Worm (Caenorhabditis elegans) whole organism, mixed stage, embryonic: ENCODE results near the gene pqbp-1.1.

Experiments used
- M03D4.4 ChIP-seq: sonication (generic microtip); optimal IDR thresholded peaks from 2 replicates; lab custom pipeline; 2017; ENCODE audit warnings: mild to moderate bottlenecking, missing genetic modification characterization, missing compliant biosample characterization
- blmp-1 ChIP-seq: fragments of 150-350 bp; optimal IDR thresholded peaks from 2 replicates; lab custom pipeline; 2014; ENCODE audit warnings: missing biosample characterization, missing genetic modification characterization
- ceh-39 ChIP-seq: fragments of 150-350 bp; optimal IDR thresholded peaks from 2 replicates; lab custom pipeline; 2014; ENCODE audit warnings: missing biosample characterization, missing genetic modification characterization
- ceh-83 ChIP-seq: fragments of 200-800 bp; sonication (Bioruptor generic); optimal IDR thresholded peaks from 2 replicates; lab custom pipeline; 2018; ENCODE audit warnings: mild to moderate bottlenecking, missing genetic modification characterization, missing compliant biosample characterization
- ces-1 ChIP-seq: fragments of 150-350 bp; optimal IDR thresholded peaks from 2 replicates; lab custom pipeline; 2014; ENCODE audit warnings: missing biosample characterization, missing genetic modification reagents, missing genetic modification characterization
- cnd-1 ChIP-seq: fragments of 200-800 bp; sonication (Bioruptor generic); optimal IDR thresholded peaks from 2 replicates; lab custom pipeline; 2018; ENCODE audit warnings: mild to moderate bottlenecking, missing genetic modification characterization, missing compliant biosample characterization
- drap-1 ChIP-seq: fragments of 200-800 bp; sonication (Bioruptor generic); optimal IDR thresholded peaks from 3 replicates; lab custom pipeline; 2018; ENCODE audit warnings: mild to moderate bottlenecking, missing genetic modification characterization, missing compliant biosample characterization
- elt-1 ChIP-seq: sonication (generic microtip); optimal IDR thresholded peaks from 2 replicates; lab custom pipeline; 2017; ENCODE audit warnings: missing genetic modification characterization, mild to moderate bottlenecking, missing compliant biosample characterization, antibody characterized with exemption, moderate library complexity, borderline replicate concordance; ENCODE audit not compliant: insufficient read depth
- elt-3 ChIP-seq: fragments of 150-350 bp; optimal IDR thresholded peaks from 2 replicates; lab custom pipeline; 2014; ENCODE audit warnings: missing biosample characterization, missing genetic modification characterization
- flh-1 ChIP-seq: fragments of 200-800 bp; sonication (Bioruptor generic); optimal IDR thresholded peaks from 2 replicates; lab custom pipeline; 2018; ENCODE audit warnings: mild to moderate bottlenecking, missing genetic modification characterization, moderate library complexity, missing compliant biosample characterization
- ham-2 ChIP-seq: fragments of 200-800 bp; sonication (Bioruptor generic); optimal IDR thresholded peaks from 2 replicates; lab custom pipeline; 2018; ENCODE audit warnings: mild to moderate bottlenecking, missing genetic modification characterization, missing compliant biosample characterization
- hlh-1 ChIP-seq: fragments of 150-350 bp; optimal IDR thresholded peaks from 2 replicates; lab custom pipeline; 2014; ENCODE audit warnings: missing biosample characterization, missing genetic modification reagents, missing genetic modification characterization
- lin-13 ChIP-seq: fragments of 150-350 bp; optimal IDR thresholded peaks from 2 replicates; lab custom pipeline; 2014; ENCODE audit warnings: missing biosample characterization, missing genetic modification characterization
- lin-32 ChIP-seq: fragments of 200-800 bp; sonication (Bioruptor generic); optimal IDR thresholded peaks from 2 replicates; lab custom pipeline; 2018; ENCODE audit warnings: mild to moderate bottlenecking, missing genetic modification characterization, missing compliant biosample characterization
- lsy-2 ChIP-seq: fragments of 150-350 bp; optimal IDR thresholded peaks from 2 replicates; lab custom pipeline; 2014; ENCODE audit warnings: missing biosample characterization, missing genetic modification characterization
- mab-5 ChIP-seq: fragments of 150-350 bp; optimal IDR thresholded peaks from 2 replicates; lab custom pipeline; 2014; ENCODE audit warnings: missing biosample characterization, missing genetic modification characterization
- mep-1 ChIP-seq: fragments of 150-350 bp; optimal IDR thresholded peaks from 2 replicates; lab custom pipeline; 2017; ENCODE audit warnings: missing biosample characterization, missing genetic modification reagents, missing genetic modification characterization, inconsistent platforms
- mls-2 ChIP-seq: sonication (generic microtip); optimal IDR thresholded peaks from 2 replicates; lab custom pipeline; 2016; ENCODE audit warnings: mild to moderate bottlenecking, missing genetic modification characterization, moderate library complexity, missing compliant biosample characterization
- nhr-12 ChIP-seq: fragments of 150-350 bp; optimal IDR thresholded peaks from 2 replicates; lab custom pipeline; 2014; ENCODE audit warnings: missing biosample characterization, missing genetic modification characterization
- nhr-2 ChIP-seq: fragments of 150-350 bp; optimal IDR thresholded peaks from 2 replicates; lab custom pipeline; 2014; ENCODE audit warnings: missing biosample characterization, missing genetic modification characterization
- nhr-237 ChIP-seq: fragments of 150-350 bp; optimal IDR thresholded peaks from 2 replicates; lab custom pipeline; 2014; ENCODE audit warnings: missing biosample characterization, missing genetic modification characterization
- nhr-28 ChIP-seq: fragments of 150-350 bp; optimal IDR thresholded peaks from 2 replicates; lab custom pipeline; 2014; ENCODE audit warnings: missing biosample characterization, missing genetic modification characterization
- nhr-76 ChIP-seq: sonication (generic microtip); optimal IDR thresholded peaks from 2 replicates; lab custom pipeline; 2017; ENCODE audit warnings: missing biosample characterization, missing genetic modification characterization
- pha-4 ChIP-seq: fragments of 150-350 bp; optimal IDR thresholded peaks from 2 replicates; lab custom pipeline; 2018; ENCODE audit warnings: missing biosample characterization, missing genetic modification reagents, missing genetic modification characterization
- sem-2 ChIP-seq: fragments of 200-800 bp; sonication (Bioruptor generic); optimal IDR thresholded peaks from 2 replicates; lab custom pipeline; 2018; ENCODE audit warnings: mild to moderate bottlenecking, missing genetic modification characterization, missing compliant biosample characterization
- snpc-4 ChIP-seq: fragments of 150-350 bp; optimal IDR thresholded peaks from 2 replicates; lab custom pipeline; 2014; ENCODE audit warnings: missing biosample characterization, missing genetic modification characterization
- sptf-1 ChIP-seq: sonication (generic microtip); optimal IDR thresholded peaks from 2 replicates; lab custom pipeline; 2017; ENCODE audit warnings: mild to moderate bottlenecking, missing genetic modification characterization, moderate library complexity, missing compliant biosample characterization
- tbx-8 ChIP-seq: fragments of 200-800 bp; sonication (Bioruptor generic); optimal IDR thresholded peaks from 2 replicates; lab custom pipeline; 2018; ENCODE audit warnings: mild to moderate bottlenecking, missing genetic modification characterization, moderate library complexity, missing compliant biosample characterization
- unc-120 ChIP-seq: sonication (generic microtip); optimal IDR thresholded peaks from 2 replicates; lab custom pipeline; 2017; ENCODE audit warnings: missing genetic modification characterization, missing compliant biosample characterization; ENCODE audit not compliant: poor library complexity, severe bottlenecking
- unc-39 ChIP-seq: fragments of 150-350 bp; optimal IDR thresholded peaks from 2 replicates; lab custom pipeline; 2014; ENCODE audit warnings: missing biosample characterization, missing genetic modification characterization
- unc-62 ChIP-seq: fragments of 150-350 bp; optimal IDR thresholded peaks from 2 replicates; lab custom pipeline; 2014; ENCODE audit warnings: missing biosample characterization, missing genetic modification reagents, missing genetic modification characterization
- zip-8 ChIP-seq: fragments of 150-350 bp; optimal IDR thresholded peaks from 2 replicates; lab custom pipeline; 2014; ENCODE audit warnings: missing biosample characterization, missing genetic modification characterization
- ztf-11 ChIP-seq: fragments of 150-350 bp; optimal IDR thresholded peaks from 2 replicates; lab custom pipeline; 2014; ENCODE audit warnings: missing biosample characterization, missing genetic modification characterization

The pqbp-1.1 gene

DNA sequence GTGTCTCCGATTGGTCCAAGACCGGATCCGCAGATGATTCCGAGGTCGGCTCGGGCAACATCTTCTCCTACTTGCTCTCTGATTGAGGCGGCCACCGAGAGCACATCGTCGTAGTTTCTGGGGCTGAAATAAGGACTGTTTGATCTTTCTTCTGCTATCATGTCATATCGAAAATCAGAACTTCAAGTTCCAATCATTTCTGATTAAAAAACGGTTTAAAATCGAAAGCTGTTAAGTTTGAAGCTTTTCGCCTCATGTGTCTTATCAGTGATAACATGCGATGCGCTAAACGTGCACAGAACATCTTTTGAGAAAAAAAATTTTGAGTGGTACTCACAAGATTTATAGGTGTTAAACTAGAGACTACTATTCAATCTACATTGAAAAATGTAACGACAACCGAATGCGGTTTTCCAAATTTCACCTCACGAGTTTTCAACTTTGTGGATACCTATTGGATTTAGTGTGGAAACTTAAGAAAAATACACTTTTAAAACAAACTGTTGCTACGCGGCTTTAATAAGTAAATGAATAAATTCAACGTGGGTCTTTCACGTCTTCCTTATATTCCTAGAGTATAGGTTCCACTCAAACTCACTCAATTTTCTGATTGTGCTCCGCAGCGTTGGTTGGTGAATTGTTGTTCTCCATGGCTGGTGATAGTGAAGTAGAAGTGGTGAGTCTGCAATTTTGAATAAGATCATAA is 32.7 kb upstream of the pqbp-1.1 start:
- TF ChIP-seq unc-39 (no peak), elt-1 (no peak), sptf-1 (tag; lab: Kevin White, UChicago) (no peak), ceh-83 (GFP tag; lab: Kevin White, UChicago) (no peak), nhr-2 (no peak), mep-1 (tag; lab: Kevin White, UChicago) (no peak), nhr-237 (tag; lab: Kevin White, UChicago) (no peak), mab-5 (no peak), pha-4 (tag; lab: Kevin White, UChicago) (no peak), nhr-28 (tag; lab: Kevin White, UChicago) (no peak), sem-2 (GFP tag; lab: Kevin White, UChicago) (no peak), blmp-1 (tag; lab: Kevin White, UChicago) (no peak), nhr-12 (tag; lab: Kevin White, UChicago) (no peak), elt-3 (no peak), drap-1 (GFP tag; lab: Kevin White, UChicago) (no peak), flh-1 (GFP tag; lab: Kevin White, UChicago) (no peak), ceh-39 (tag; lab: Kevin White, UChicago) (no peak), tbx-8 (GFP tag; lab: Kevin White, UChicago) (no peak)
- TF ChIP-seq, all 35 proteins: peak for 0

- TF ChIP-seq nhr-76 (tag; lab: Kevin White, UChicago) (no peak), snpc-4 (no peak)
These were observed 31.8 kb upstream of the pqbp-1.1 start for ce11 chrIV:293163-293755.

DNA sequence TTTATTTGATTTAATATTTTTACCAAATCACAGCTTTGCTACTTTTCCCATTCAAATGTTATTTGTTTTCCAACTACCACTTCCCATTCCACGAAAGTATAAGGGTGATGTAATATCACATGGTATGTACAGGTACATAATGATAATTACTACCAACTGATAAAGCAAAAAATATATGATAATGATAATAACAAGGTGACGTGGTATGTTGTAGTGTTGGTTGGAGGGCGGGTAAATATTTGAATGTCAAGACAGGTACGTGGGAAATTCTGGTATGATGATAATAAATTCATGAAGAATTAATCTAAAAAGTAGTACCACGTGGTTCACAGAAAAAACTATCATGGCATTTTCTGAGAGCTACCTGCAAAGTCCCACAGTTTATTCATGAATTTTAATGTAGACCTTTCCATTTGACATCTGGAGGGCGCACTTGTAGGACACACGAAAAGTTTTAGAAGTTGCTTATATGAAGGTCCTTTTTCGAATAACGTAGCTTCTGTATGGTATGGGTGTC is 30.4 kb upstream of the pqbp-1.1 start:
- TF ChIP-seq ces-1 (GFP tag; lab: Kevin White, UChicago) = no peak
- TF ChIP-seq nhr-2 = no peak
- TF ChIP-seq unc-39 = no peak
- no peak for TF ChIP-seq ham-2
- TF ChIP-seq unc-120 (tag; lab: Kevin White, UChicago) = no peak
- no peak for TF ChIP-seq lsy-2 (tag; lab: Kevin White, UChicago)
- no peak for TF ChIP-seq M03D4.4 (tag; lab: Kevin White, UChicago)
- TF ChIP-seq lin-13 (tag; lab: Kevin White, UChicago) = no peak
- no peak for TF ChIP-seq mab-5
- TF ChIP-seq unc-62 = no peak
- TF ChIP-seq nhr-28 (tag; lab: Kevin White, UChicago) = no peak
- TF ChIP-seq nhr-12 (tag; lab: Kevin White, UChicago) = no peak
- no peak for TF ChIP-seq ceh-83 (GFP tag; lab: Kevin White, UChicago)
- TF ChIP-seq elt-3 = no peak
- no peak for TF ChIP-seq lin-32 (GFP tag; lab: Kevin White, UChicago)
- TF ChIP-seq ztf-11 (tag; lab: Kevin White, UChicago) = no peak
- TF ChIP-seq cnd-1 (tag; lab: Kevin White, UChicago) = no peak

ce11 chrIV:291356-291755 is 29.9 kb upstream of the pqbp-1.1 start, which contains the start of gene T21D12.7:
TSS of gene T21D12.7 (minus strand) at chrIV:291456.
- TF ChIP-seq ham-2 (no peak), lin-13 (tag; lab: Kevin White, UChicago) (no peak), cnd-1 (tag; lab: Kevin White, UChicago) (no peak), drap-1 (GFP tag; lab: Kevin White, UChicago) (no peak), mab-5 (no peak), unc-39 (no peak)

- TF ChIP-seq ceh-83 (GFP tag; lab: Kevin White, UChicago) = no peak
- no peak for TF ChIP-seq zip-8
- TF ChIP-seq tbx-8 (GFP tag; lab: Kevin White, UChicago) = no peak
- TF ChIP-seq M03D4.4 (tag; lab: Kevin White, UChicago) = no peak
- no peak for TF ChIP-seq ztf-11 (tag; lab: Kevin White, UChicago)
- TF ChIP-seq hlh-1 (tag; lab: Kevin White, UChicago) = no peak
- TF ChIP-seq nhr-28 (tag; lab: Kevin White, UChicago) = no peak
- no peak for TF ChIP-seq mls-2
- TF ChIP-seq drap-1 (GFP tag; lab: Kevin White, UChicago) = no peak
- no peak for TF ChIP-seq sptf-1 (tag; lab: Kevin White, UChicago)
- TF ChIP-seq flh-1 (GFP tag; lab: Kevin White, UChicago) = no peak
- no peak for TF ChIP-seq snpc-4
- no peak for TF ChIP-seq mab-5
- no peak for TF ChIP-seq sem-2 (GFP tag; lab: Kevin White, UChicago)
- TF ChIP-seq unc-120 (tag; lab: Kevin White, UChicago) = no peak
These were observed 28.9 kb upstream of the pqbp-1.1 start for ce11 chrIV:290387-290786.
